Worm (Caenorhabditis elegans) whole organism, L3 larva: ENCODE data around the gene cut-4.

Experiments
- ceh-28 ChIP-seq: fragments of 150-350 bp; optimal IDR thresholded peaks from 2 replicates; lab custom pipeline; 2014; ENCODE audit warnings: missing biosample characterization, missing genetic modification reagents, missing genetic modification characterization
- fkh-10 ChIP-seq: sonication (generic microtip); optimal IDR thresholded peaks from 2 replicates; lab custom pipeline; 2017; ENCODE audit warnings: missing biosample characterization, missing genetic modification reagents, missing genetic modification characterization
- lin-39 ChIP-seq: fragments of 150-350 bp; optimal IDR thresholded peaks from 2 replicates; lab custom pipeline; 2018; ENCODE audit warnings: missing biosample characterization, missing genetic modification reagents, missing genetic modification characterization
- mdl-1 ChIP-seq: fragments of 150-350 bp; optimal IDR thresholded peaks from 2 replicates; lab custom pipeline; 2014; ENCODE audit warnings: missing biosample characterization, missing genetic modification characterization
- nhr-11 ChIP-seq: fragments of 150-350 bp; optimal IDR thresholded peaks from 2 replicates; lab custom pipeline; 2014; ENCODE audit warnings: missing biosample characterization, missing genetic modification characterization
- nhr-23 ChIP-seq: fragments of 150-350 bp; optimal IDR thresholded peaks from 2 replicates; lab custom pipeline; 2014; ENCODE audit warnings: missing biosample characterization, missing genetic modification reagents, missing genetic modification characterization
- nhr-237 ChIP-seq: fragments of 150-350 bp; optimal IDR thresholded peaks from 2 replicates; lab custom pipeline; 2014; ENCODE audit warnings: missing biosample characterization, missing genetic modification characterization
- nhr-28 ChIP-seq: fragments of 150-350 bp; optimal IDR thresholded peaks from 2 replicates; lab custom pipeline; 2014; ENCODE audit warnings: missing biosample characterization, missing genetic modification characterization
- pha-4 ChIP-seq: fragments of 150-350 bp; optimal IDR thresholded peaks from 2 replicates; lab custom pipeline; 2014; ENCODE audit warnings: missing biosample characterization, missing genetic modification reagents, missing genetic modification characterization
- snpc-4 ChIP-seq: fragments of 150-350 bp; optimal IDR thresholded peaks from 2 replicates; lab custom pipeline; 2014; ENCODE audit warnings: missing biosample characterization, missing genetic modification characterization
- unc-62 ChIP-seq: fragments of 150-350 bp; sonication (generic microtip); optimal IDR thresholded peaks from 4 replicates; lab custom pipeline; 2014; ENCODE audit warnings: missing biosample characterization, missing genetic modification reagents, missing genetic modification characterization
- zag-1 ChIP-seq: fragments of 150-350 bp; optimal IDR thresholded peaks from 2 replicates; lab custom pipeline; 2014; ENCODE audit warnings: missing biosample characterization, missing genetic modification characterization
- ztf-11 ChIP-seq: fragments of 150-350 bp; optimal IDR thresholded peaks from 2 replicates; lab custom pipeline; 2014; ENCODE audit warnings: missing biosample characterization, missing genetic modification characterization
- ztf-4 ChIP-seq: fragments of 150-350 bp; optimal IDR thresholded peaks from 2 replicates; lab custom pipeline; 2014; ENCODE audit warnings: missing biosample characterization, missing genetic modification characterization

DNA sequence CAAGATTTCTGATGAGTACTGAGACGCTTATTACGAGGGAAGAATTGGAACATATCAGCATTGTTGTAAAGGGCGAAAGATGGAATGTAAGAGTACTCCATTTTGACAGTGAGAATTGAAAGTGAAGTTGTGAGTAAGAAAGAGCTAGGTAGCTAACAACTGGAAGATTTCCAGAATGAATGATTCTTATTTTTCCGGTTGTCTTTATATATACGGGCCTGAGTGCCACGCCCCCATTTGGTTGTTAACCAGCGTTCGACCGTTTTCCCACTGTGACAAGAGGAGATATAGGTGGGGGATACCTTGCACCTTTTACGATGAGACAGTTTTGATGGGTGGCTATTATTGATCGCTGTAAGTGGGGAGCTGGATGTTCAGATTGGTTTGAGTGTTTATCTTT, 35.3 kb downstream of the cut-4 start, which contains the start of gene ZK666.1:
- TF ChIP-seq ceh-28 (tag; lab: Kevin White, UChicago): no peak
- no peak for TF ChIP-seq unc-62
- no peak for TF ChIP-seq ztf-4 (tag; lab: Kevin White, UChicago)
- TF ChIP-seq nhr-11 (tag; lab: Kevin White, UChicago): no peak
- no peak for TF ChIP-seq lin-39 (tag; lab: Kevin White, UChicago)
- TF ChIP-seq snpc-4: no peak
- no peak for TF ChIP-seq nhr-28 (tag; lab: Kevin White, UChicago)
- TF ChIP-seq mdl-1 (tag; lab: Kevin White, UChicago): no peak
- no peak for TF ChIP-seq fkh-10 (GFP tag; lab: Kevin White, UChicago)
- TF ChIP-seq nhr-237: no peak
- TF ChIP-seq ztf-11 (tag; lab: Kevin White, UChicago): no peak
- no peak for TF ChIP-seq pha-4 (tag; lab: Kevin White, UChicago)
- TF ChIP-seq nhr-23: no peak
- TF ChIP-seq zag-1 (tag; lab: Kevin White, UChicago): no peak
